Fruit fly (Drosophila melanogaster) whole organism, embryonic: ENCODE results near the gene CG42781.

Source experiments
- CG11560 ChIP-seq: fragments of 200-800 bp; sonication (Bioruptor generic); IDR thresholded peaks from 3 replicates; pipeline ENCODE4 v1.3.6; 2022; ENCODE audit warnings: missing biosample characterization, missing genetic modification characterization
- CG2202 ChIP-seq: fragments of 200-800 bp; sonication (Bioruptor generic); optimal IDR thresholded peaks from 2 replicates; lab custom pipeline; 2018; ENCODE audit warnings: missing biosample characterization, mild to moderate bottlenecking, missing genetic modification characterization
- Tbp ChIP-seq: fragments of >200 bp; optimal IDR thresholded peaks from 2 replicates; lab custom pipeline; 2018; ENCODE audit warnings: missing biosample characterization, missing genetic modification characterization
- ro ChIP-seq: fragments of 200-800 bp; sonication (Bioruptor generic); IDR thresholded peaks from 2 replicates; pipeline ENCODE4 v1.3.6; 2022; ENCODE audit warnings: missing biosample characterization, missing genetic modification characterization
- sens-2 ChIP-seq: fragments of 200-800 bp; sonication (Bioruptor generic); IDR thresholded peaks from 2 replicates; pipeline ENCODE4 v1.3.6; 2022; ENCODE audit warnings: missing biosample characterization, missing genetic modification characterization

DNA sequence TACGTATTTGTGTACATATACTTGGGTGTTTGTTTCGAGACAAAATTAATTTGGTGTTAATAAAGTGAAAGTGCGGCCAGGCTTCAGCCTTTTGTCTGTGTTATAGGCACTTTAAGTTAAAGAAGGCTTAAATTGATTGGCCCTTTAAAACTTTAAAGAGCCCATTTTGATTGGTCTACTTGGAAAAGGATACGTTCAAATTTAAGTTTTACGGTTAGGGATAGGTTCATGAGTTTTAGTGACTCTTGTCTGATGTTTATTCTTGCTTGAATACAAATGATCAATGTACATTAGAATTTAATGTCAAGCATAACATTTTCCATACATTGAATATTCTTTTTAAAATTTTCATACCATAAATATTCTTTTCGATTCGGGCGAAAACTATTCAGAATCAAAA lies 24.1 kb upstream of the CG42781 start, which contains the start of gene CG32727:
- TF ChIP-seq Tbp (GFP tag; lab: Kevin White, UChicago): no peak
- TF ChIP-seq sens-2 (GFP tag; lab: Robert Waterston, UW): no peak
- TF ChIP-seq CG2202 (tag; lab: Kevin White, UChicago): no peak
- TF ChIP-seq CG11560: no peak
- no peak for TF ChIP-seq ro
